Worm (Caenorhabditis elegans) whole organism, late embryonic: Measurements from ENCODE around the gene cdc-14.

Experiments used
- Y22D7AL.16 ChIP-seq: sonication (generic microtip); optimal IDR thresholded peaks from 2 replicates; lab custom pipeline; 2016; ENCODE audit warnings: missing genetic modification characterization, missing compliant biosample characterization
- ama-1 ChIP-seq: fragments of 150-350 bp; optimal IDR thresholded peaks from 2 replicates; lab custom pipeline; 2014
- ceh-22 ChIP-seq: sonication (generic microtip); optimal IDR thresholded peaks from 2 replicates; lab custom pipeline; 2017; ENCODE audit warnings: missing biosample characterization, missing genetic modification characterization
- hlh-6 ChIP-seq: sonication (generic microtip); optimal IDR thresholded peaks from 2 replicates; lab custom pipeline; 2016; ENCODE audit warnings: missing genotype, missing genetic modification characterization, missing compliant biosample characterization
- nfya-1 ChIP-seq: sonication (generic microtip); optimal IDR thresholded peaks from 2 replicates; lab custom pipeline; 2017; ENCODE audit warnings: missing genetic modification characterization, mild to moderate bottlenecking, missing compliant biosample characterization, antibody characterized with exemption, moderate library complexity
- nhr-232 ChIP-seq: sonication (generic microtip); optimal IDR thresholded peaks from 2 replicates; lab custom pipeline; 2016; ENCODE audit warnings: missing genetic modification characterization, missing compliant biosample characterization
- npax-4 ChIP-seq: sonication (generic microtip); optimal IDR thresholded peaks from 2 replicates; lab custom pipeline; 2016; ENCODE audit warnings: missing genetic modification characterization, missing compliant biosample characterization
- pha-2 ChIP-seq: sonication (generic microtip); optimal IDR thresholded peaks from 2 replicates; lab custom pipeline; 2017; ENCODE audit warnings: mild to moderate bottlenecking, missing genetic modification characterization, missing compliant biosample characterization
- rnt-1 ChIP-seq: sonication (generic microtip); optimal IDR thresholded peaks from 2 replicates; lab custom pipeline; 2016; ENCODE audit warnings: missing genetic modification characterization, missing compliant biosample characterization
- zip-5 ChIP-seq: sonication (generic microtip); optimal IDR thresholded peaks from 2 replicates; lab custom pipeline; 2016; ENCODE audit warnings: missing genetic modification characterization, missing compliant biosample characterization

- TF ChIP-seq npax-4 (tag; lab: Kevin White, UChicago) = no peak
- no peak for TF ChIP-seq hlh-6 (tag; lab: Kevin White, UChicago)
- no peak for TF ChIP-seq ama-1 (lab: Kevin White, UChicago)
- TF ChIP-seq zip-5 = no peak
- TF ChIP-seq rnt-1 = no peak
- no peak for TF ChIP-seq nhr-232 (tag; lab: Kevin White, UChicago)
- TF ChIP-seq nfya-1 = no peak
- no peak for TF ChIP-seq pha-2 (tag; lab: Kevin White, UChicago)
- no peak for TF ChIP-seq Y22D7AL.16
- TF ChIP-seq ceh-22 (tag; lab: Kevin White, UChicago) = no peak
These were observed 28.1 kb downstream of the cdc-14 start for ce11 chrII:5565082-5565623.
